Worm (Caenorhabditis elegans): Measurements from ENCODE around the gene nhr-207.

The nhr-207 gene

DNA sequence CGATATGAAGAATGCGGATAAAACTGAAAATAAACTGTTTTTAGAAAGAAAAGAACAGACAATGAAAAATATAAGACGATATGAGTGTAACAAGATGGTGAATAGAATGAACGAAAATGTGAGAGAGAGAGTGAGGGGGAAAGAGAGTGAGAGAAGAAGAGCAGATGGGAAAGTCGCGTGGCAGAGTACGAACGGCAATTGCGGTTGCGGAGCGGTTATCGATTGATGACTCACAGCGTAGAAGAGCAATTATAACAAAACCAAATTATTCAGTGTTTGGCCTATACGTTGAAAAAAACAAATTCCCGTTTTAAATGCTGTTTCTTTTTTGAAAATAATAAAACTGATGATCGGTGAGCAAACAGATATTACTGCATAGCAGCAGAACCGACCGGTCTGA, 30.6 kb upstream of the nhr-207 start, which contains the start of gene pqn-53:
pqn-53 (minus strand) TSS at position 23 of the 400 bp plus-strand sequence.
- TF ChIP-seq ama-1 (optimal IDR thresholded peaks at IDR 0.05) (peak; percentile 28), mdl-1 (tag; optimal IDR thresholded peaks at IDR 0.05) (no peak), fkh-10 (GFP tag; optimal IDR thresholded peaks at IDR 0.05) (no peak), skn-1 (tag; optimal IDR thresholded peaks at IDR 0.05) (no peak), ceh-28 (tag; optimal IDR thresholded peaks at IDR 0.05) (peak; percentile 63), zag-1 (tag; optimal IDR thresholded peaks at IDR 0.05) (no peak), elt-3 (tag; optimal IDR thresholded peaks at IDR 0.05) (no peak), sea-2 (GFP tag; optimal IDR thresholded peaks at IDR 0.05) (no peak), elt-2 (tag; optimal IDR thresholded peaks at IDR 0.05) (peak; percentile 7), nhr-25 (tag; optimal IDR thresholded peaks at IDR 0.05) (peak; percentile 29), pha-4 (tag; optimal IDR thresholded peaks at IDR 0.05) (peak; percentile 22), pqm-1 (tag; optimal IDR thresholded peaks at IDR 0.05) (no peak), ztf-4 (tag; optimal IDR thresholded peaks at IDR 0.05) (no peak), nfya-1 (tag; optimal IDR thresholded peaks at IDR 0.05; ENCODE audit: insufficient read depth) (peak; percentile 46), ceh-9 (tag; optimal IDR thresholded peaks at IDR 0.05) (no peak), lin-39 (tag; optimal IDR thresholded peaks at IDR 0.05) (peak; percentile 31), unc-39 (tag; optimal IDR thresholded peaks at IDR 0.05) (no peak), nhr-76 (tag; optimal IDR thresholded peaks at IDR 0.05) (no peak), lin-15B (tag; optimal IDR thresholded peaks at IDR 0.05) (no peak), nhr-11 (tag; optimal IDR thresholded peaks at IDR 0.05) (no peak), unc-62 (GFP tag; optimal IDR thresholded peaks at IDR 0.05) (no peak), snpc-4 (tag; optimal IDR thresholded peaks at IDR 0.05) (peak; percentile 37), ztf-11 (tag; optimal IDR thresholded peaks at IDR 0.05) (no peak), nhr-12 (tag; optimal IDR thresholded peaks at IDR 0.05) (no peak), hmg-11 (tag; optimal IDR thresholded peaks at IDR 0.05) (no peak), ceh-16 (tag; optimal IDR thresholded peaks at IDR 0.05) (no peak)

DNA sequence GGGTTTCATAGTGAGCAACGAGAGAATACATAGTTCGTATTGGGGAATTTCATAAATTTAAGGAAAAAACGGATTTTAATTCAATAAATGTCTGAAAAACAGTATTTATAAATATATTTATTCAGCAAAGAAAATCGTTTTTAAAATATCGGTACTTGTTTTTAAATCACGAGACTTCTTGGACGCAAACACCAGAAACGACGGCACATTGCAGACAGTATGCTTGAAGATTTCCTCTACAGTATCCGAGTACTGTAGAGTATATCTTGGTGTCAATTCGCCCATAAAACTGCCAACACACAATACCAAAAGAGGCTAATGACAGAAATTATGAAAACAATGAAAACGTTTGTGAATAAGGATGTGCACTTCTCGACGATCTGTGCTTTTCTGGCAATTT, 30.1 kb upstream of the nhr-207 start:
- TF ChIP-seq nhr-12 (tag; optimal IDR thresholded peaks at IDR 0.05) (no peak), lin-15B (tag; optimal IDR thresholded peaks at IDR 0.05) (peak; percentile 5), nfya-1 (tag; optimal IDR thresholded peaks at IDR 0.05; ENCODE audit: insufficient read depth) (peak; percentile 5)

DNA sequence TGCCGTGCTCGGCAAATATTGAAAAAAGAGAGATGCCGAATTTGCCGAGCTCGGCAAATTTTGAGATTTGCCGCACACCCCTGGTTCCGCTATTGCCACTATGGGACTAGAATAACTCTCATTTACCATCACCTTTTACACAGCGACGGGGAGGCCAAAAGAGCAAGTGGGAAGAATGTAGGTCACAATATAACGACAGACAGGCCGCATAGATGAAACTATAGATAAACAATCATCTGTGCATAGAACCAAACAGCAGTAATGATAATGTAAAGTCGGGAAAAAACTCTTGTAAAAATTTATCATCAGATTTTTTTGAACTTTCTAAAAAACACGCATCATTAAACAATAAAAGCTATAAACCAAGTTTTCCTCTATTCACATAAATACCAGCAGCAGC, 27.5 kb upstream of the nhr-207 start, which contains the start of gene kmo-2:
kmo-2 (minus strand) TSS at position 101 of the 400 bp plus-strand sequence.
- TF ChIP-seq ceh-9 (tag; optimal IDR thresholded peaks at IDR 0.05) (no peak), egl-5 (tag; optimal IDR thresholded peaks at IDR 0.05) (no peak), ZK546.5 (tag; optimal IDR thresholded peaks at IDR 0.05) (no peak), egl-27 (tag; optimal IDR thresholded peaks at IDR 0.05) (no peak), sea-2 (GFP tag; optimal IDR thresholded peaks at IDR 0.05) (no peak), elt-2 (tag; optimal IDR thresholded peaks at IDR 0.05) (no peak), nhr-23 (tag; optimal IDR thresholded peaks at IDR 0.05) (no peak), fos-1 (tag; optimal IDR thresholded peaks at IDR 0.05) (no peak), nhr-11 (tag; optimal IDR thresholded peaks at IDR 0.05) (no peak), nhr-12 (tag; optimal IDR thresholded peaks at IDR 0.05) (no peak), snpc-4 (tag; optimal IDR thresholded peaks at IDR 0.05) (no peak), nhr-43 (tag; optimal IDR thresholded peaks at IDR 0.05; ENCODE audit: poor library complexity, severe bottlenecking) (no peak), ztf-11 (tag; optimal IDR thresholded peaks at IDR 0.05) (no peak), ceh-16 (tag; optimal IDR thresholded peaks at IDR 0.05) (no peak)

DNA sequence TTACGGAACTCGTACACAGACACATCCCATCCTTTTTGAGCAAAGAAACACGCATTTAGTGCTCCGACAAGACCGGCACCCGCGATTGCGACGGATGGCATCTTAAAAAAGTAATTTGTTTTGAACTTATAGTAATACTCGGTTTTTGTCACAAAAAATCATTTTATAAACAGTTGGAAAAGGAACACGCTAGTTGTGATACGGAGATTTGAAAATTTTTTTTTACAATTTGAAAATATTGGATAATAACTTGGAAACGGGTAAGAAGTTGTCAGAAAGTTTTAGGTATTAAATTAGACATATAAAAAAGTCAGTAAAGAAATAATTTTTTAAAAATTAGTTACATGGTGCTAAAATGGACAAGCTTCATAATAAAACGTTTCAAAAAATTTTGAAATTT, 25.5 kb upstream of the nhr-207 start, which contains the start of gene kmo-1:
kmo-1 (minus strand) TSS at position 101 of the 400 bp plus-strand sequence.
- no peak for TF ChIP-seq nhr-43 (tag; optimal IDR thresholded peaks at IDR 0.05; ENCODE audit: poor library complexity, severe bottlenecking)
- TF ChIP-seq daf-12 (tag; optimal IDR thresholded peaks at IDR 0.05): no peak
- no peak for TF ChIP-seq elt-3 (tag; optimal IDR thresholded peaks at IDR 0.05)
- TF ChIP-seq ztf-11 (tag; optimal IDR thresholded peaks at IDR 0.05): no peak
- TF ChIP-seq nhr-23 (tag; optimal IDR thresholded peaks at IDR 0.05): no peak
- no peak for TF ChIP-seq ceh-28 (tag; optimal IDR thresholded peaks at IDR 0.05)
- no peak for TF ChIP-seq nfya-1 (tag; optimal IDR thresholded peaks at IDR 0.05; ENCODE audit: insufficient read depth)
- no peak for TF ChIP-seq fos-1 (tag; optimal IDR thresholded peaks at IDR 0.05)
- TF ChIP-seq ztf-4 (tag; optimal IDR thresholded peaks at IDR 0.05): no peak
- no peak for TF ChIP-seq fkh-2 (tag; optimal IDR thresholded peaks at IDR 0.05)
- TF ChIP-seq nhr-25 (tag; optimal IDR thresholded peaks at IDR 0.05): no peak
- no peak for TF ChIP-seq R02D3.7 (tag; optimal IDR thresholded peaks at IDR 0.05)
- TF ChIP-seq lin-15B (tag; optimal IDR thresholded peaks at IDR 0.05): no peak
- no peak for TF ChIP-seq nhr-67 (tag; optimal IDR thresholded peaks at IDR 0.05)

Data from whole organism, L3 larva.